Worm (Caenorhabditis elegans) whole organism, L1 larva: ENCODE results near the gene dpf-6.

Experiments used
- C16A3.4 ChIP-seq: fragments of 150-350 bp; optimal IDR thresholded peaks from 2 replicates; lab custom pipeline; 2014; ENCODE audit warnings: missing biosample characterization, missing genetic modification characterization
- F16B12.6 ChIP-seq: fragments of 150-350 bp; optimal IDR thresholded peaks from 2 replicates; lab custom pipeline; 2014; ENCODE audit warnings: missing biosample characterization, missing genetic modification characterization
- aly-2 ChIP-seq: fragments of 150-350 bp; optimal IDR thresholded peaks from 2 replicates; lab custom pipeline; 2014; ENCODE audit warnings: missing biosample characterization, missing genetic modification characterization
- blmp-1 ChIP-seq: fragments of 150-350 bp; optimal IDR thresholded peaks from 2 replicates; lab custom pipeline; 2014; ENCODE audit warnings: missing biosample characterization, missing genetic modification characterization
- ceh-82 ChIP-seq, 3 experiments: fragments of 150-350 bp in 1 of 3; sonication (generic microtip) in 2 of 3; optimal IDR thresholded peaks; 2 replicates each; lab custom pipeline; 2014 to 2017; ENCODE audit warnings: missing biosample characterization in 3 of 3, missing genetic modification characterization in 3 of 3
- ceh-88 ChIP-seq: fragments of 200-800 bp; sonication (Bioruptor generic); IDR thresholded peaks from 2 replicates; pipeline ENCODE4 v1.3.6; 2022; ENCODE audit warnings: missing genetic modification characterization, missing compliant biosample characterization
- ceh-90 ChIP-seq: sonication (generic microtip); optimal IDR thresholded peaks from 2 replicates; lab custom pipeline; 2016; ENCODE audit warnings: missing genetic modification characterization, missing compliant biosample characterization
- ces-1 ChIP-seq: fragments of 150-350 bp; optimal IDR thresholded peaks from 2 replicates; lab custom pipeline; 2014; ENCODE audit warnings: missing biosample characterization, missing genetic modification reagents, missing genetic modification characterization
- dpl-1 ChIP-seq, 3 experiments: fragments of 150-350 bp in 2 of 3; sonication (generic microtip) in 1 of 3; optimal IDR thresholded peaks; 2 replicates each; lab custom pipeline; 2014 to 2017; ENCODE audit warnings: missing biosample characterization in 3 of 3, missing genetic modification characterization in 3 of 3, missing genetic modification reagents in 3 of 3
- dsc-1 ChIP-seq: sonication (generic microtip); optimal IDR thresholded peaks from 2 replicates; lab custom pipeline; 2016; ENCODE audit warnings: mild to moderate bottlenecking, missing genetic modification characterization, missing compliant biosample characterization
- efl-1 ChIP-seq, 4 experiments: fragments of 150-350 bp; optimal IDR thresholded peaks in 3 of 4; peaks in 1 of 4; 1 replicate in 1 of 4; 2 replicates in 3 of 4; lab custom pipeline; 2014; ENCODE audit warnings: missing biosample characterization in 2 of 4, missing genetic modification characterization in 2 of 4, missing genetic modification reagents in 2 of 4
- egl-27 ChIP-seq, 2 experiments: fragments of 150-350 bp in 1 of 2; sonication (generic microtip); optimal IDR thresholded peaks; 3 replicates each; lab custom pipeline; 2017 to 2018; ENCODE audit warnings: missing biosample characterization in 2 of 2, missing genetic modification characterization in 2 of 2, missing genetic modification reagents in 2 of 2
- elt-3 ChIP-seq, 6 experiments: fragments of 150-350 bp in 1 of 6; sonication (generic microtip); optimal IDR thresholded peaks; 2 replicates each; lab custom pipeline; 2017 to 2018; ENCODE audit warnings: missing biosample characterization in 6 of 6, missing genetic modification characterization in 6 of 6, inconsistent platforms in 1 of 6
- fkh-10 ChIP-seq: sonication (generic microtip); optimal IDR thresholded peaks from 2 replicates; lab custom pipeline; 2017; ENCODE audit warnings: missing biosample characterization, missing genetic modification reagents, missing genetic modification characterization
- fkh-8 ChIP-seq: sonication (generic microtip); optimal IDR thresholded peaks from 2 replicates; lab custom pipeline; 2016; ENCODE audit warnings: mild to moderate bottlenecking, missing genetic modification characterization, missing compliant biosample characterization
- fos-1 ChIP-seq: fragments of 150-350 bp; optimal IDR thresholded peaks from 2 replicates; lab custom pipeline; 2014; ENCODE audit warnings: missing biosample characterization, missing genetic modification characterization
- grh-1 ChIP-seq: fragments of 200-800 bp; sonication (Bioruptor generic); IDR thresholded peaks from 2 replicates; pipeline ENCODE4 v1.3.6; 2022; ENCODE audit warnings: missing genetic modification reagents, missing genetic modification characterization, missing compliant biosample characterization
- hpl-2 ChIP-seq: fragments of 150-350 bp; optimal IDR thresholded peaks from 2 replicates; lab custom pipeline; 2014; ENCODE audit warnings: missing biosample characterization, missing genetic modification reagents, missing genetic modification characterization
- isw-1 ChIP-seq: fragments of 200-800 bp; sonication (Bioruptor generic); IDR thresholded peaks from 2 replicates; pipeline ENCODE4 v1.3.6; 2022; ENCODE audit warnings: missing genetic modification characterization, missing compliant biosample characterization
- lin-35 ChIP-seq, 2 experiments: fragments of 150-350 bp; optimal IDR thresholded peaks; 2 replicates each; lab custom pipeline; 2014; ENCODE audit warnings: missing biosample characterization in 2 of 2, missing genetic modification characterization in 2 of 2, missing genetic modification reagents in 2 of 2
- lin-39 ChIP-seq: fragments of 150-350 bp; optimal IDR thresholded peaks from 2 replicates; lab custom pipeline; 2014; ENCODE audit warnings: missing biosample characterization, missing genetic modification reagents, missing genetic modification characterization
- lir-3 ChIP-seq: sonication (generic microtip); optimal IDR thresholded peaks from 2 replicates; lab custom pipeline; 2016; ENCODE audit warnings: mild to moderate bottlenecking, missing genetic modification characterization, moderate library complexity, missing compliant biosample characterization; ENCODE audit not compliant: poor library complexity
- lsy-2 ChIP-seq, 2 experiments: fragments of 150-350 bp; optimal IDR thresholded peaks; 2 replicates each; lab custom pipeline; 2014; ENCODE audit warnings: missing biosample characterization in 2 of 2, missing genetic modification characterization in 2 of 2
- mep-1 ChIP-seq: fragments of 150-350 bp; optimal IDR thresholded peaks from 2 replicates; lab custom pipeline; 2014; ENCODE audit warnings: missing biosample characterization, missing genetic modification characterization
- nhr-12 ChIP-seq: sonication (generic microtip); optimal IDR thresholded peaks from 2 replicates; lab custom pipeline; 2017; ENCODE audit warnings: missing biosample characterization, missing genetic modification characterization
- nhr-19 ChIP-seq: fragments of 200-800 bp; sonication (Bioruptor generic); conservative IDR thresholded peaks from 2 replicates; pipeline ENCODE4 v1.3.6; 2022; ENCODE audit warnings: missing genetic modification characterization, missing compliant biosample characterization
- nhr-20 ChIP-seq: sonication (generic microtip); optimal IDR thresholded peaks from 2 replicates; lab custom pipeline; 2016; ENCODE audit warnings: mild to moderate bottlenecking, missing genetic modification characterization, missing compliant biosample characterization
- nhr-237 ChIP-seq: fragments of 150-350 bp; optimal IDR thresholded peaks from 2 replicates; lab custom pipeline; 2014; ENCODE audit warnings: missing biosample characterization, missing genetic modification characterization
- nhr-28 ChIP-seq: fragments of 150-350 bp; optimal IDR thresholded peaks from 2 replicates; lab custom pipeline; 2014; ENCODE audit warnings: missing biosample characterization, missing genetic modification characterization
- nhr-47 ChIP-seq: sonication (generic microtip); optimal IDR thresholded peaks from 2 replicates; lab custom pipeline; 2016; ENCODE audit warnings: mild to moderate bottlenecking, missing genetic modification characterization, moderate library complexity, missing compliant biosample characterization
- nhr-77 ChIP-seq: fragments of 150-350 bp; optimal IDR thresholded peaks from 2 replicates; lab custom pipeline; 2014; ENCODE audit warnings: missing biosample characterization, missing genetic modification characterization
- nhr-84 ChIP-seq: sonication (generic microtip); optimal IDR thresholded peaks from 2 replicates; lab custom pipeline; 2017; ENCODE audit warnings: missing biosample characterization, missing genetic modification characterization
- nhr-85 ChIP-seq: sonication (generic microtip); peaks from one replicate; lab custom pipeline; 2016; ENCODE audit warnings: missing genetic modification characterization, inconsistent platforms, missing compliant biosample characterization
- nhr-90 ChIP-seq: sonication (generic microtip); optimal IDR thresholded peaks from 2 replicates; lab custom pipeline; 2016; ENCODE audit warnings: mild to moderate bottlenecking, missing genetic modification characterization, missing compliant biosample characterization; ENCODE audit not compliant: poor library complexity
- rnt-1 ChIP-seq: sonication (generic microtip); optimal IDR thresholded peaks from 2 replicates; lab custom pipeline; 2016; ENCODE audit warnings: mild to moderate bottlenecking, missing genetic modification characterization, moderate library complexity, missing compliant biosample characterization
- skn-1 ChIP-seq: fragments of 150-350 bp; optimal IDR thresholded peaks from 2 replicates; lab custom pipeline; 2014; ENCODE audit warnings: missing biosample characterization, missing genetic modification characterization
- snpc-4 ChIP-seq: fragments of 150-350 bp; optimal IDR thresholded peaks from 2 replicates; lab custom pipeline; 2014; ENCODE audit warnings: missing biosample characterization, missing genetic modification characterization
- snu-23 ChIP-seq: sonication (generic microtip); optimal IDR thresholded peaks from 2 replicates; lab custom pipeline; 2016; ENCODE audit warnings: missing genetic modification characterization, missing compliant biosample characterization
- sox-4 ChIP-seq: sonication (generic microtip); optimal IDR thresholded peaks from 2 replicates; lab custom pipeline; 2016; ENCODE audit warnings: missing genetic modification characterization, missing compliant biosample characterization
- sptf-1 ChIP-seq: fragments of 150-350 bp; optimal IDR thresholded peaks from 2 replicates; lab custom pipeline; 2014; ENCODE audit warnings: missing biosample characterization, missing genetic modification characterization
- sup-37 ChIP-seq: fragments of 200-800 bp; sonication (Bioruptor generic); optimal IDR thresholded peaks from 2 replicates; lab custom pipeline; 2018; ENCODE audit warnings: mild to moderate bottlenecking, missing genetic modification characterization, missing compliant biosample characterization
- unc-98 ChIP-seq: fragments of 200-800 bp; sonication (Bioruptor generic); IDR thresholded peaks from 2 replicates; pipeline ENCODE4 v1.3.6; 2022; ENCODE audit warnings: missing genetic modification characterization, missing compliant biosample characterization
- vab-15 ChIP-seq: sonication (generic microtip); optimal IDR thresholded peaks from 2 replicates; lab custom pipeline; 2017; ENCODE audit warnings: missing genotype, mild to moderate bottlenecking, missing genetic modification characterization, missing compliant biosample characterization
- xbp-1 ChIP-seq: sonication (generic microtip); optimal IDR thresholded peaks from 2 replicates; lab custom pipeline; 2016; ENCODE audit warnings: missing genetic modification characterization, missing compliant biosample characterization
- ztf-4 ChIP-seq: fragments of 150-350 bp; optimal IDR thresholded peaks from 2 replicates; lab custom pipeline; 2014; ENCODE audit warnings: missing biosample characterization, missing genetic modification characterization

dpf-6 gene

DNA sequence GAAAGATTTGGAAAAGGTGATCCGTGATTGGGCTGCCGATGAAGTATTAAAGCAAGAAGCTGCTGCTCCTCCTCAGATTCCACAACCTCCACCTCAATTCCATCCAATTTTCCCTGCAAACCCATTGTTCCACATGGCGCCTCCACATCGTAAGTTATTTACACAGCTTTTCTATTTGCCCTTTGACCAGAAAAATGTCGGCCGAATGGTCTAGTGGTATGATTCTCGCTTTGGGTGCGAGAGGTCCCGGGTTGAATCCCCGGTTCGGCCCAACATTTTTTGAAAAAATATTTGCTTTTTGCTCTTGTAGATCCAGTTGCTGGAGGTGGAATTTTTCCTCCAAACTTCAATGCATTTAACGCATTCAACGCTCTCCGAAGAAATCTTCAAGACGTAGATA is 31.2 kb downstream of the dpf-6 start:
- no peak for TF ChIP-seq egl-27 (tag; optimal IDR thresholded peaks at IDR 0.05; lab: Kevin White, UChicago)
- TF ChIP-seq hpl-2 (GFP tag; lab: Kevin White, UChicago) = no peak
- no peak for TF ChIP-seq ceh-82 (tag; optimal IDR thresholded peaks at IDR 0.05; lab: Kevin White, UChicago)
- peak in 1 of 2 experiments; percentile 12 for TF ChIP-seq lsy-2 (tag; optimal IDR thresholded peaks at IDR 0.05; lab: Kevin White, UChicago)
- no peak for TF ChIP-seq dsc-1 (tag; lab: Kevin White, UChicago)
- TF ChIP-seq snpc-4 (tag; lab: Kevin White, UChicago) = peak; percentile 5
- no peak for TF ChIP-seq snu-23 (GFP tag; lab: Kevin White, UChicago)
- peak in 1 of 2 experiments; percentile 15 for TF ChIP-seq efl-1 (optimal IDR thresholded peaks at IDR 0.05; lab: Kevin White, UChicago)
- TF ChIP-seq efl-1 (GFP tag; optimal IDR thresholded peaks at IDR 0.05 in 1 of 2; lab: Kevin White, UChicago) = no peak
- no peak for TF ChIP-seq dpl-1 (GFP tag; optimal IDR thresholded peaks at IDR 0.05; lab: Kevin White, UChicago)
- TF ChIP-seq lir-3 = no peak
- no peak for TF ChIP-seq sox-4
- TF ChIP-seq F16B12.6 = no peak
- TF ChIP-seq nhr-19 (GFP tag; lab: Robert Waterston, UW) = 0 out of 2 replicates have a peak, but pooled peaks have one; percentile 11
- TF ChIP-seq nhr-47 (tag; lab: Kevin White, UChicago) = no peak
- no peak for TF ChIP-seq fkh-10 (GFP tag; lab: Kevin White, UChicago)
- TF ChIP-seq rnt-1 (tag; lab: Kevin White, UChicago) = peak; percentile 36

DNA sequence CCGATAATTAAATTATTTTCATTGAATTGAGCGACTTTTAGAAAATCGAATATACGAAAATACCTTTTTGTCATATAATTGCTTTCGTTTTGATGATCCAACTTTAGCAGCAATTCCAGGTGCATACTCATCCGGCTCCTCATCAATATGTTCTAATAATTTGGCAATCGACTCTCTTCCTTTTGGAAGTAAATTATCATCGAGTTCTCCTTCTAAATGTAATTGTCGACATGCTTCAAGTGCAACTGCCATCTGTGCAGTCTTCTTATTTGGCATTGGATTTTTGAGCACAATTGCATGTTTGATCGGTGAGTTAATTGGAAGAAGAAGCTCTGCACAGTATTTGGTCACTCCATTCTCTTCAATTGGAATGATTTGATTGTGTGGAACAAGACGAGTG is 39.1 kb downstream of the dpf-6 start:
- TF ChIP-seq vab-15 = no peak
- no peak for TF ChIP-seq nhr-90 (tag; lab: Kevin White, UChicago)
- TF ChIP-seq C16A3.4 (tag; lab: Kevin White, UChicago) = no peak
- TF ChIP-seq nhr-84 (tag; lab: Kevin White, UChicago) = no peak
- no peak for TF ChIP-seq fkh-8 (tag; lab: Kevin White, UChicago)

DNA sequence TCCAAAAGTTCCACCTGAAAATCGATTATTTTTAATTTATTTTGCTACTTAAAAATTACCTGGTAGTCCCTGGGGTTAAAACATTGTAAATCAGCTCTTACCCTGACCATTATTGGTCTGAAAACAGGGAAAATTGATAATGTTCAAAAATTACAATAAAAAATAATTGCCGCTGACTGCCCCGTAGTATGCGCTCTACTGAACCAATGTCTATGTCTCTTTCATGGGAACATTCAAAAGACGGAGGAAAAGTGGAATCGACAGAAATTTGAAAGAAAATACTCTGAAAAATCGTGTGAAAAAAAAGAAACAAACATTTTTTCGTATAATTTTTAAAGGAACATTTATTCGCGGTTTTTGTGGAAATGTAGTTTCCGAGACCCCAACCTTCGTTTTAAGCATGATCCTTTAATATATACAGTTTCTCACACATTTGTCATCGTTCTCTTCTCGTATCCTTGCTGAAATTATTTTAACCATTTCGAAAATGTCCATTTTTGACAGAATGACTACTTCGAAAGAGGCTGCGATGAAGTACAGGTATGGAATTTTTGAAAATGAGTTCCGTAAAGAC is 42.2 kb downstream of the dpf-6 start, which contains the start of the genes dcr-1 and apc-2:
TSS of gene dcr-1 (minus strand) at position 117 of the 574 bp plus-strand sequence.
TSS of gene apc-2 (plus strand) at position 465 of the 574 bp plus-strand sequence.
- TF ChIP-seq fos-1 (no peak), fkh-8 (tag; lab: Kevin White, UChicago) (no peak), blmp-1 (tag; lab: Kevin White, UChicago) (no peak), lsy-2 (tag; optimal IDR thresholded peaks at IDR 0.05; lab: Kevin White, UChicago) (peak in 1 of 2 experiments; percentile 41), lin-35 (GFP tag; optimal IDR thresholded peaks at IDR 0.05; lab: Kevin White, UChicago) (peak in 1 of 2 experiments; percentile 56), ceh-88 (GFP tag; lab: Robert Waterston, UW) (no peak), nhr-12 (tag; lab: Kevin White, UChicago) (no peak), nhr-90 (tag; lab: Kevin White, UChicago) (no peak), dpl-1 (GFP tag; optimal IDR thresholded peaks at IDR 0.05; lab: Kevin White, UChicago) (peak in 1 of 3 experiments; percentile 60), nhr-85 (tag; lab: Kevin White, UChicago) (peak; percentile 3), nhr-237 (tag; lab: Kevin White, UChicago) (no peak), efl-1 (optimal IDR thresholded peaks at IDR 0.05; lab: Kevin White, UChicago) (peak; percentile 22 to 36), efl-1 (GFP tag; optimal IDR thresholded peaks at IDR 0.05 in 1 of 2; lab: Kevin White, UChicago) (peak; percentile 26 to 89), xbp-1 (tag; lab: Kevin White, UChicago) (no peak), elt-3 (tag; optimal IDR thresholded peaks at IDR 0.05; lab: Kevin White, UChicago) (no peak), nhr-77 (no peak), ceh-82 (tag; optimal IDR thresholded peaks at IDR 0.05; lab: Kevin White, UChicago) (no peak), grh-1 (no peak)

ce11 chrIII:8085355-8085754 is 47.3 kb downstream of the dpf-6 start, which contains the start of the genes K06H7.7 and grp-1:
TSS of gene K06H7.7 (minus strand) at chrIII:8085475.
TSS of gene grp-1 (plus strand) at chrIII:8085705.
- TF ChIP-seq lin-39 (tag; lab: Kevin White, UChicago) (no peak), elt-3 (tag; optimal IDR thresholded peaks at IDR 0.05; lab: Kevin White, UChicago) (peak in 1 of 6 experiments; percentile 43), aly-2 (tag; lab: Kevin White, UChicago) (peak; percentile 70), unc-98 (no peak), C16A3.4 (tag; lab: Kevin White, UChicago) (peak; percentile 36), skn-1 (tag; lab: Kevin White, UChicago) (peak; percentile 64), mep-1 (tag; lab: Kevin White, UChicago) (peak; percentile 85), ces-1 (GFP tag; lab: Kevin White, UChicago) (no peak), sup-37 (GFP tag; lab: Kevin White, UChicago) (no peak), vab-15 (no peak), fos-1 (peak; percentile 6), ztf-4 (tag; lab: Kevin White, UChicago) (no peak), fkh-8 (tag; lab: Kevin White, UChicago) (peak; percentile 38), nhr-28 (no peak), sox-4 (no peak), nhr-20 (peak; percentile 35), lir-3 (peak; percentile 63), sptf-1 (tag; lab: Kevin White, UChicago) (no peak), ceh-90 (tag; lab: Kevin White, UChicago) (no peak), isw-1 (GFP tag; lab: Robert Waterston, UW) (peak; percentile 44)
